Fruit fly (Drosophila melanogaster) Kc167 (cell line): ENCODE results near the gene CG18789.

Experiments
- Myc ChIP-seq: fragments of >200 bp; optimal IDR thresholded peaks from 2 replicates; lab custom pipeline; 2017; ENCODE audit warnings: missing external identifiers
- Sin3A ChIP-seq: fragments of >200 bp; optimal IDR thresholded peaks from 2 replicates; lab custom pipeline; 2018; ENCODE audit warnings: missing external identifiers
- h ChIP-seq: fragments of >200 bp; optimal IDR thresholded peaks from 3 replicates; lab custom pipeline; 2018; ENCODE audit warnings: missing external identifiers
- psq ChIP-seq: fragments of >200 bp; optimal IDR thresholded peaks from 2 replicates; lab custom pipeline; 2017; ENCODE audit warnings: missing external identifiers
- ttk ChIP-seq: sonication (Bioruptor generic); optimal IDR thresholded peaks from 2 replicates; lab custom pipeline; 2017; ENCODE audit warnings: missing external identifiers

DNA sequence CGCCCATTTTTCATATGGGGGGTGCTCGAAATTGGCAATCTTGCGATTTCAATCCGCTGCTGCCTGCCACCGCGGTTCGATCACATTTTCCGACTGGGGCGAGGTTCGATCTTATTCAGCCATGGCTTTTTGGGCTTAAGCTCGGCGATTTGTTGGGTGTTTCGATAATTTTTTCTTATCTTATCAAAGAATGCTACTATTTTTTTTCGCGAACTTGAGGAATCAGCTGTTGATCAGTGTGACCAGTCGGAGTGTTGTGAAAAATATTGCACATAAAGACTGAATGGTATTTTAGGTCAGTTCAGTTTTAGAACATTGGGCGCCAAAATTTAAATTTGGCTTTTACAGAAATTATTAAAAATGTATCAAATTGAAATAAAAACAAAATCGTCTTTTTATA lies 25.5 kb upstream of the CG18789 start, which contains the start of gene Wdr81:
- TF ChIP-seq ttk (lab: Kevin White, UChicago) (no peak), h (lab: Kevin White, UChicago) (no peak), Myc (lab: Kevin White, UChicago) (no peak), psq (lab: Kevin White, UChicago) (no peak), Sin3A (no peak)
